6 worm cellular contexts compared by ENCODE assay signal in genomic region chrIV:9948035-9948434, ce11.
A peak's percentile ranks its signal among the peaks of the same experiment; 100 is the strongest.
TF ChIP-seq lines count a peak whose summit lies in the region.

No protein-coding gene starts in this region.

TF ChIP-seq in whole organism, L1 larva, 84 proteins besides CTCF, POLR2A, EP300 and RAD21 (continues in another document):
- peak; percentile 59 for TF ChIP-seq nhr-19 (GFP tag; conservative IDR thresholded peaks at IDR 0.05; lab: Robert Waterston, UW)
- peak in 1 of 2 experiments; percentile 51 for TF ChIP-seq lin-35 (GFP tag; optimal IDR thresholded peaks at IDR 0.05; lab: Kevin White, UChicago)
- peak; percentile 39 for TF ChIP-seq snu-23 (GFP tag; optimal IDR thresholded peaks at IDR 0.05; lab: Kevin White, UChicago)
- peak; percentile 4 to 56 for TF ChIP-seq efl-1 (optimal IDR thresholded peaks at IDR 0.05; lab: Kevin White, UChicago)
- TF ChIP-seq efl-1 (GFP tag; optimal IDR thresholded peaks at IDR 0.05 in 1 of 2; lab: Kevin White, UChicago), result peak in 1 of 2 experiments; percentile 52
- no peak for TF ChIP-seq ceh-88 (GFP tag; IDR thresholded peaks at IDR 0.05; lab: Robert Waterston, UW)
- TF ChIP-seq lin-14 (GFP tag; optimal IDR thresholded peaks at IDR 0.05; lab: Kevin White, UChicago), result peak; percentile 73
- no peak for TF ChIP-seq mef-2 (tag; optimal IDR thresholded peaks at IDR 0.05; lab: Kevin White, UChicago)
- TF ChIP-seq nhr-71 (tag; optimal IDR thresholded peaks at IDR 0.05; lab: Kevin White, UChicago), result peak; percentile 66
- no peak for TF ChIP-seq alr-1 (tag; optimal IDR thresholded peaks at IDR 0.05; lab: Kevin White, UChicago; ENCODE audit: borderline replicate concordance)
- no peak for TF ChIP-seq ama-1 (optimal IDR thresholded peaks at IDR 0.05; lab: Kevin White, UChicago)
- peak; percentile 8 for TF ChIP-seq mep-1 (tag; optimal IDR thresholded peaks at IDR 0.05; lab: Kevin White, UChicago)
- no peak for TF ChIP-seq swsn-7 (tag; optimal IDR thresholded peaks at IDR 0.05; lab: Kevin White, UChicago)
- peak; percentile 24 for TF ChIP-seq nhr-20 (tag; optimal IDR thresholded peaks at IDR 0.05; lab: Kevin White, UChicago)
- TF ChIP-seq ceh-8 (GFP tag; optimal IDR thresholded peaks at IDR 0.05; lab: Kevin White, UChicago), result no peak

TF ChIP-seq in whole organism, L2 larva, 48 proteins besides CTCF, POLR2A, EP300 and RAD21:
- TF ChIP-seq F13H6.1 (tag; optimal IDR thresholded peaks at IDR 0.05; lab: Kevin White, UChicago) (peak; percentile 28), nhr-129 (tag; optimal IDR thresholded peaks at IDR 0.05; lab: Kevin White, UChicago) (peak; percentile 55), ZK546.5 (tag; optimal IDR thresholded peaks at IDR 0.05; lab: Kevin White, UChicago) (no peak), sma-9 (GFP tag; optimal IDR thresholded peaks at IDR 0.05; lab: Kevin White, UChicago) (peak; percentile 45), sma-9 (tag; optimal IDR thresholded peaks at IDR 0.05; lab: Kevin White, UChicago) (no peak)

TF ChIP-seq in whole organism, L3 larva, 47 proteins besides CTCF, POLR2A, EP300 and RAD21:
- TF ChIP-seq nhr-237 (tag; optimal IDR thresholded peaks at IDR 0.05; lab: Kevin White, UChicago) (no peak), pha-4 (tag; optimal IDR thresholded peaks at IDR 0.05; lab: Kevin White, UChicago) (peak; percentile 13), nhr-11 (tag; optimal IDR thresholded peaks at IDR 0.05; lab: Kevin White, UChicago) (peak; percentile 33), lin-15B (tag; optimal IDR thresholded peaks at IDR 0.05; lab: Kevin White, UChicago) (peak; percentile 65), eor-1 (tag; optimal IDR thresholded peaks at IDR 0.05; lab: Kevin White, UChicago) (no peak)

TF ChIP-seq in whole organism, L4 larva, 104 proteins besides CTCF, POLR2A, EP300 and RAD21:
- TF ChIP-seq hlh-11 (tag; optimal IDR thresholded peaks at IDR 0.05; lab: Kevin White, UChicago) (peak; percentile 34), unc-62 (GFP tag; optimal IDR thresholded peaks at IDR 0.05 in 1 of 2; lab: Kevin White, UChicago) (peak in 1 of 2 experiments; percentile 86), unc-62 (tag; optimal IDR thresholded peaks at IDR 0.05; lab: Kevin White, UChicago) (no peak), nhr-11 (tag; optimal IDR thresholded peaks at IDR 0.05; lab: Kevin White, UChicago) (peak; percentile 53), nhr-111 (GFP tag; optimal IDR thresholded peaks at IDR 0.05; lab: Kevin White, UChicago) (no peak), lin-39 (tag; optimal IDR thresholded peaks at IDR 0.05; lab: Kevin White, UChicago) (no peak)

TF ChIP-seq in whole organism, late embryonic, 69 proteins besides CTCF, POLR2A, EP300 and RAD21:
- TF ChIP-seq gmeb-2 (tag; optimal IDR thresholded peaks at IDR 0.05; lab: Kevin White, UChicago) (no peak), ceh-18 (tag; optimal IDR thresholded peaks at IDR 0.05; lab: Kevin White, UChicago) (peak; percentile 40), ahr-1 (tag; optimal IDR thresholded peaks at IDR 0.05; lab: Kevin White, UChicago) (no peak), ceh-2 (tag; optimal IDR thresholded peaks at IDR 0.05; lab: Kevin White, UChicago) (no peak)

TF ChIP-seq in whole organism, mixed stage, embryonic, 35 proteins besides CTCF, POLR2A, EP300 and RAD21:
- TF ChIP-seq zip-8 (tag; optimal IDR thresholded peaks at IDR 0.05; lab: Kevin White, UChicago) (no peak), hlh-1 (tag; optimal IDR thresholded peaks at IDR 0.05; lab: Kevin White, UChicago) (peak; percentile 60), unc-120 (tag; optimal IDR thresholded peaks at IDR 0.05; lab: Kevin White, UChicago; ENCODE audit: poor library complexity, severe bottlenecking) (peak; percentile 10), snpc-4 (tag; optimal IDR thresholded peaks at IDR 0.05; lab: Kevin White, UChicago) (no peak), ham-2 (GFP tag; optimal IDR thresholded peaks at IDR 0.05; lab: Kevin White, UChicago) (no peak)
TF ChIP-seq in whole organism, mixed stage, embryonic: peak in this region for 2.

Comparison
In these comparisons a context has a peak if more than half of its experiments do, and no peak if none do; other contexts are left out.
1. Of the 29 proteins assayed by ChIP-seq in both whole organism, L4 larva and whole organism, L1 larva: peak only in whole organism, L4 larva: nhr-11; only in whole organism, L1 larva: dpl-1, mep-1 and nhr-77; in both: none; in neither: 24; mixed calls (peak in some experiments, not most) for 1.